Worm (Caenorhabditis elegans): ENCODE measurements around the gene Y45G5AM.4.

Gene Y45G5AM.4

DNA sequence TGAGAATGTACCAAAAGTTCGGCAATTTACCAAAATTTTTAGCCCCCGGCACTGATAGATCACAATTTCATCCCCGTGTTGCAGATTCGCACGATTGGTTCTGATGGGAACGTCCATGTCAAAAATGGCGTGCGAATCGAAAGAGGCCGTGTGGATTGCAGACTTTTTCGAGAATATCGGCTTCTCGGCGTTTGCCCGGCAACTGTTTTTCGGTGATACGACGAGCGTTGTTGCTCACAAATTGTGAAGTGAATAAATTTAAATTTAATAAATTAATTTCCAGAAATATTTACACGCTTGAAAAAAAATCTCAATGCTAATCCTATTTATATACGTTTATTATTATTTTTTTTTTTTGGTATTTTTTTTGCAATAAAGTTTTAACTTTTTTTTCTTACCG is 26.6 kb downstream of the Y45G5AM.4 start:
- TF ChIP-seq him-1 (tag; optimal IDR thresholded peaks at IDR 0.05) (no peak), dao-5 (tag; optimal IDR thresholded peaks at IDR 0.05) (no peak), W03F9.2 (tag; optimal IDR thresholded peaks at IDR 0.05) (no peak)

ce11 chrV:4190232-4190631 is 27.2 kb downstream of the Y45G5AM.4 start:
- no peak for TF ChIP-seq W03F9.2 (tag; optimal IDR thresholded peaks at IDR 0.05)
- TF ChIP-seq dao-5 (tag; optimal IDR thresholded peaks at IDR 0.05), result no peak
- no peak for TF ChIP-seq him-1 (tag; optimal IDR thresholded peaks at IDR 0.05)

- TF ChIP-seq dao-5 (tag; optimal IDR thresholded peaks at IDR 0.05) (no peak), him-1 (tag; optimal IDR thresholded peaks at IDR 0.05) (no peak), W03F9.2 (tag; optimal IDR thresholded peaks at IDR 0.05) (no peak)
Observed at ce11 chrV:4192688-4193471, 29.9 kb downstream of the Y45G5AM.4 start.

DNA sequence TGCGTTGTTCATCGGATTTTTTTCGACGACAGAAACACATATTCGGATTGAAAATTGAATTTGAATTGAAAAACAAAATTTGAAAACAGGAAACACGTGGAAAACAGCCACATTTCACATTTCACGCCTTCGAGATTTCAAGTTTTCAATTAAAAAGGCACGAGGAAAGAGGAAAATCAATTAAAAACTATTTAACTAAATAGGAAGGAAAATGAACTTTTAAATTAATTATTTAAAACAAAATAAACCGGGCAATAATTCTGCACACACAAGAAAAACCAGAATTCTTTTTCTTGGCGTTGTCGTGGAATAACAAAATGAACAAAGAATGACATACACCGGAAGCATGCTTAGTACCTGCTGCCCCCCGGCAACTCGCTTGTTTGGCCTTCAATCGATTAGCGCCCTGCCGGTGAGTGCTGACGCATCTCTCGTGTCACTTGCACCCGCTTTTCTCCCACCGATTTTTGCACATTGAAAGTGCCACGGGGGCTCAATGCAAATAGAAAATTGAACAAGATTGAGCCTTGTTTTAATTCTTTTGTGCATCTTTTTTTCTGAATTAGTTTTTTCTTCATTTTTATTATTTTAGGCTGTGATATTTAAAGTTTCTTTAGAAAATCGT is 31.7 kb downstream of the Y45G5AM.4 start, which contains the start of gene Y45G5AM.9:
TSS of gene Y45G5AM.9 (minus strand) at position 51 of the 625 bp plus-strand sequence.
- TF ChIP-seq dao-5 (tag; optimal IDR thresholded peaks at IDR 0.05), result no peak
- TF ChIP-seq him-1 (tag; optimal IDR thresholded peaks at IDR 0.05), result peak; percentile 43
- no peak for TF ChIP-seq W03F9.2 (tag; optimal IDR thresholded peaks at IDR 0.05)

DNA sequence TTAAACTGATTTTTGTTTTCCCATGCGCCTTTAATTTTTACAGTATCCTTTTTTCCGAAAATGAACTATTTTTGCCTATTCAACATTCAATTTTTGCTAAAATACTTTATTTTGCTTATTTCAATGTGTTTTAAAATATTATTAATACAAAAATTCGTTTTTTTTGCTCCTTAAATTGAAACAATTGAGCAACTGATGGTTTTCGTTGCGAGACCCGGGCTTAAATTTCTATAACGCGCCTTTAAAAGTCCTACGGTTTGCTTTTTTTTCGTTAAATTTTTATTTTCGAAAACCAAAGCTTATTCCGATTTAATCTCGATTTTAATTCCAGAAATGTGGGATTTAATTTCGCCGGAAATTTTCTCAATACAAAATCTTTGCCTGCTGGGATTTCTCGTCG is 32.3 kb downstream of the Y45G5AM.4 start, which contains the start of gene algn-5:
TSS of gene algn-5 (plus strand) at position 295 of the 400 bp plus-strand sequence.
- TF ChIP-seq dao-5 (tag; optimal IDR thresholded peaks at IDR 0.05), result no peak

DNA sequence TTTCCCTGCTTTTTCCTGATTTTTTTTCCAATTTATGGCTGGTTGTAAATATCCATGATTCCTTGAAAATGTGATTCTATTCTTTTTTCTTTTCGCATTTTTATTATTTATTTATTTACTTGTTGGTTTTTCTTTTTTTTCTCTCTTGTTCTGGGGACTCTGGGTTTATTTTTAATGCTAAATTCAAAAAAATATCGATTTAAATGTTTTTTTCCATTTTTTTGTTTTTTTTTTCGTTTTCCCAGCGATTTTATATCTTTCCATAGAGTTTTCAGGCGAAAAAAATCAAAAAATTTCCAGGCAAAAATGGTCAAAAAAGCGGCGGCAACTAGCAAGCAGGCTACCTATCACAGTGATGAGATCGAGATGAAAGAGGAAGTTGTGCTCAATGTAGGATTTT is 36.2 kb downstream of the Y45G5AM.4 start, which contains the start of gene rpac-40:
TSS of gene rpac-40 (plus strand) at position 301 of the 400 bp plus-strand sequence.
- TF ChIP-seq dao-5 (tag; optimal IDR thresholded peaks at IDR 0.05), result no peak
- no peak for TF ChIP-seq him-1 (tag; optimal IDR thresholded peaks at IDR 0.05)
- no peak for TF ChIP-seq W03F9.2 (tag; optimal IDR thresholded peaks at IDR 0.05)

DNA sequence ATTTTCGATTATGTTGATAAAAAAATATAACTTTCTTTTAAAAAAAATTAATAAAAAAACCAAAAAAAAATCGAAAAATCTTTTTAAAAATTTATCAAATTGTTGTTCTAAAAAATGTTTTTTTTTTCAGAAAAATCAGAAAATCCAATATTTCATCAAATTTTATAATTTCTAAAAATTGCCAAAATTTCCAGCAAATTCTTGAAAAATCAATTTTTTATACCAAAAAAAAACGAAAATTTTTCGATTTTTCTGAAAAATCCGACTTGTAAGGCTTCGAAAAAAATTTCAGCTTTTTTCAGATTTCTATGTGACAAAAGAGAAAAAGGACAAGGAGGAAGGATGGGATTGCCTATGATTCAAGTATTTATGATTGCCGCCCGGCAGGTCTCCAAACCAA is 41.4 kb downstream of the Y45G5AM.4 start, which contains the start of gene H43I07.1:
TSS of gene H43I07.1 (plus strand) at position 301 of the 400 bp plus-strand sequence.
- no peak for TF ChIP-seq dao-5 (tag; optimal IDR thresholded peaks at IDR 0.05)
- no peak for TF ChIP-seq him-1 (tag; optimal IDR thresholded peaks at IDR 0.05)
- TF ChIP-seq W03F9.2 (tag; optimal IDR thresholded peaks at IDR 0.05), result no peak

- TF ChIP-seq W03F9.2 (tag; optimal IDR thresholded peaks at IDR 0.05) (no peak), dao-5 (tag; optimal IDR thresholded peaks at IDR 0.05) (no peak), him-1 (tag; optimal IDR thresholded peaks at IDR 0.05) (no peak)
Observed at ce11 chrV:4211521-4211920, 48.5 kb downstream of the Y45G5AM.4 start.

Data from whole organism, L4/young adult.